Fruit fly (Drosophila melanogaster): ENCODE results near the gene Ncoa6.

DNA sequence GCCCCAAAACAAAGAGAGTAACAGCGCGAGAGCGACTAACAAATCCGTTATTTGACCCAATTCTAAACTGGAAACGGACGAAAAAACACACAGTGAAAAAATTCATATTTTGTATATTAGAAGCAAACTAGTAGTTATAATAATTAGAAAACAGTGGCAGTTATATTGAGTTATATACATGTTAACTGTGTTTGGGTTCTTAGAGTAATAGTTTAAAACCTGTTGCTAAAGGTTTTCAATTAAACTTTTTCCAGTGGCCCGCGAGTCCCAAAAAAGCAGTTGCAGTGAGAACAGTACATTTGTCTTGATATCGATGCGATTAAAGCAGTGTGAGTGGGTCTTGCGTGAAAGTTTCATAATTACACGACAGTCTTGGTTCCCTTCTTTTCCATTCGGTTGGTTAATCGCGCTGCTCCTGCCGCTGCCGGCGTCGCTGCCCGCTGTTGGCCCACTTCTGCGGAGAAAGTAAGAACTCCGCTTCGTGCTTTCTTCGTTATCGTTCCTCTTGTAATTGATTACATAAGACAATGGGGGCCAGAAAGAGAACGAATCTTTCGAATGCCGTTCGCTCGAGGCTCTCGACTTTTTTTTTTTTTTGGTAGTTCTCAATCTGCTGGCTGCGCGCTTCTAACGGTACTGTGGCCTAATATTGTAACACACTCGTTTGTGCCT lies 29.1 kb downstream of the Ncoa6 start:
- no peak for TF ChIP-seq Dll (optimal IDR thresholded peaks at IDR 0.05)
- no peak for TF ChIP-seq psq (optimal IDR thresholded peaks at IDR 0.05)
- TF ChIP-seq pan (optimal IDR thresholded peaks at IDR 0.05), result no peak
